Fruit fly (Drosophila melanogaster): ENCODE results near the gene eIF4E1.
A peak's percentile ranks its signal among the peaks of the same experiment; 100 is the strongest.

The eIF4E1 gene

DNA sequence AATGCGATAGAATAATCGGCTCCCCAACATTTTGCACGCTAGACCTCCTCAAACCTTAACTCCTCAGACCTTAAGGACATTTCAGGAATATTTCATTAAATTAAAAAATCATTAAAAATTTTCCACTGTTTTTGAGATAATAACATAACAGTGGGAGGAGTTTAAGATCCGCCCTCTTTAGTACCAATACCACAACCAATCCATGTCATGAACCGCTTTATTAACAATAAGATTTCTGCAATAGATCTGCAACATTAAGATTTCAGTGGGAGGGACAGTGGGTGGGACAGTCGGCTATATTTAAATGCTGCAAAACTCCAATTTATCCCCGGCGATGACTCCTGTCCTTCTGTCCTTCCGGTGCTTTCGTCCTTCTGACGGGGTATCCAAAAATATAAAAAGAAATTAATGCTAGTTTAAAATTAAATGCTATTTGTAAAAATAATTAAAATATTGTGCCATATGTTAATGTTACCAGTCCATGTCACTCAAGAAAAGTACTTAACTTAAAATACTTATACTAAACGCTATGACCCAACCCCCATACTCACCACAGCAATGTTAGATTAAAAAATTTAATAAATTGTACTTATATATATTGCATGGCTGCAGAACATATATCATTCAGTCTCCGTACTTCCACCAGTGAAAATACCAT, 40.5 kb upstream of the eIF4E1 start, which contains the start of gene Srg3 (continued):
- no peak for TF ChIP-seq zen2 (GFP tag; IDR thresholded peaks at IDR 0.05; ENCODE audit: partially characterized antibody)
- TF ChIP-seq CG30403 (GFP tag; optimal IDR thresholded peaks at IDR 0.05): no peak
- TF ChIP-seq CG14710 (tag; optimal IDR thresholded peaks at IDR 0.05): no peak
- no peak for TF ChIP-seq B-H1 (GFP tag; IDR thresholded peaks at IDR 0.05)
- no peak for TF ChIP-seq CG1529 (GFP tag; optimal IDR thresholded peaks at IDR 0.05)
- TF ChIP-seq CG31224 (GFP tag; IDR thresholded peaks at IDR 0.05): no peak
- no peak for TF ChIP-seq knrl (GFP tag; IDR thresholded peaks at IDR 0.05; ENCODE audit: partially characterized antibody)
- no peak for TF ChIP-seq CG2199 (GFP tag; IDR thresholded peaks at IDR 0.05)
- no peak for TF ChIP-seq CG8089 (GFP tag; optimal IDR thresholded peaks at IDR 0.05)
- TF ChIP-seq ci (GFP tag; IDR thresholded peaks at IDR 0.05): no peak; the same call in 2 of the 3 replicates
- no peak for TF ChIP-seq CG4820 (GFP tag; optimal IDR thresholded peaks at IDR 0.05)
- no peak for TF ChIP-seq HmgZ (tag; optimal IDR thresholded peaks at IDR 0.05)
- no peak for TF ChIP-seq lbe (GFP tag; optimal IDR thresholded peaks at IDR 0.05)
- no peak for TF ChIP-seq bsh (GFP tag; optimal IDR thresholded peaks at IDR 0.05)
- no peak for TF ChIP-seq lola (GFP tag; optimal IDR thresholded peaks at IDR 0.05)
- TF ChIP-seq Med (GFP tag): peak; percentile 43
- no peak for TF ChIP-seq nerfin-1 (tag; optimal IDR thresholded peaks at IDR 0.05)
- TF ChIP-seq pita (GFP tag; optimal IDR thresholded peaks at IDR 0.05): peak; percentile 20
- TF ChIP-seq CG12659 (GFP tag; optimal IDR thresholded peaks at IDR 0.05): no peak
- TF ChIP-seq Chrac-16 (GFP tag; optimal IDR thresholded peaks at IDR 0.05): no peak
- TF ChIP-seq CG6175 (GFP tag; IDR thresholded peaks at IDR 0.05): no peak
- no peak for TF ChIP-seq CG10431 (GFP tag; optimal IDR thresholded peaks at IDR 0.05)
- peak; percentile 11; the same call in 1 of the 2 replicates for TF ChIP-seq esg (GFP tag; conservative IDR thresholded peaks at IDR 0.05)
- TF ChIP-seq slbo (GFP tag; IDR thresholded peaks at IDR 0.05): peak; percentile 60
- TF ChIP-seq CG6689 (GFP tag; IDR thresholded peaks at IDR 0.05): no peak
- no peak for TF ChIP-seq CG11456 (GFP tag; IDR thresholded peaks at IDR 0.05)
- TF ChIP-seq Nf-YC (tag; optimal IDR thresholded peaks at IDR 0.05): no peak
- peak; percentile 26 for TF ChIP-seq odd (GFP tag; optimal IDR thresholded peaks at IDR 0.05)
- TF ChIP-seq H2.0 (GFP tag; IDR thresholded peaks at IDR 0.05): peak; percentile 19; the same call in 1 of the 2 replicates
- TF ChIP-seq CTCF (GFP tag; optimal IDR thresholded peaks at IDR 0.05): peak; percentile 1
- TF ChIP-seq Elba2 (GFP tag; optimal IDR thresholded peaks at IDR 0.05): peak; percentile 86
- no peak for TF ChIP-seq CG13624 (GFP tag; optimal IDR thresholded peaks at IDR 0.05)
- TF ChIP-seq CG4404 (GFP tag; IDR thresholded peaks at IDR 0.05): no peak
- peak; percentile 6 for TF ChIP-seq CG11504 (tag; optimal IDR thresholded peaks at IDR 0.05)
- no peak for TF ChIP-seq bbx (GFP tag; IDR thresholded peaks at IDR 0.05; ENCODE audit: partially characterized antibody)
- no peak for TF ChIP-seq Hmr (GFP tag; optimal IDR thresholded peaks at IDR 0.05)
- no peak for TF ChIP-seq tin (GFP tag; optimal IDR thresholded peaks at IDR 0.05)
- no peak for TF ChIP-seq CG7987 (GFP tag; optimal IDR thresholded peaks at IDR 0.05)
- TF ChIP-seq CG10147 (GFP tag; optimal IDR thresholded peaks at IDR 0.05): no peak
- no peak for TF ChIP-seq CG2202 (tag; optimal IDR thresholded peaks at IDR 0.05)
- TF ChIP-seq CG15479 (GFP tag; optimal IDR thresholded peaks at IDR 0.05): no peak
- TF ChIP-seq Hsf (GFP tag; optimal IDR thresholded peaks at IDR 0.05): no peak
- TF ChIP-seq Asciz (GFP tag; optimal IDR thresholded peaks at IDR 0.05): no peak
- TF ChIP-seq emc (GFP tag; optimal IDR thresholded peaks at IDR 0.05): no peak
- no peak for TF ChIP-seq en (GFP tag; optimal IDR thresholded peaks at IDR 0.05)
- no peak for TF ChIP-seq Opbp (GFP tag; IDR thresholded peaks at IDR 0.05; ENCODE audit: partially characterized antibody)
- no peak for TF ChIP-seq Rx (GFP tag; IDR thresholded peaks at IDR 0.05)
- no peak for TF ChIP-seq CG8290 (GFP tag; optimal IDR thresholded peaks at IDR 0.05)
- TF ChIP-seq CG8290 (tag; optimal IDR thresholded peaks at IDR 0.05): peak in 1 of 2 experiments; percentile 43
- TF ChIP-seq exex (tag; optimal IDR thresholded peaks at IDR 0.05): no peak
- TF ChIP-seq CG13424 (tag; optimal IDR thresholded peaks at IDR 0.05): no peak
